Fruit fly (Drosophila melanogaster): ENCODE data around the gene CG46280.

- no peak for TF ChIP-seq CG30431 (GFP tag; optimal IDR thresholded peaks at IDR 0.05)
- TF ChIP-seq esg (GFP tag; conservative IDR thresholded peaks at IDR 0.05) = no peak
- TF ChIP-seq CG7372 (GFP tag; IDR thresholded peaks at IDR 0.05) = no peak
- TF ChIP-seq CG11560 (tag; IDR thresholded peaks at IDR 0.05) = no peak
- TF ChIP-seq crc (GFP tag; optimal IDR thresholded peaks at IDR 0.05) = no peak
- no peak for TF ChIP-seq Mes4 (GFP tag; optimal IDR thresholded peaks at IDR 0.05)
- TF ChIP-seq Fer2 (tag; optimal IDR thresholded peaks at IDR 0.05) = no peak
- TF ChIP-seq CG13424 (tag; optimal IDR thresholded peaks at IDR 0.05) = no peak
- TF ChIP-seq trem (tag; optimal IDR thresholded peaks at IDR 0.05) = peak; percentile 26
- no peak for TF ChIP-seq Optix (GFP tag; IDR thresholded peaks at IDR 0.05)
Observed at dm6 chr3R:13010905-13011620, 19.4 kb downstream of the CG46280 start, which contains the start of gene CG8031.

All from whole organism, embryonic.